Worm (Caenorhabditis elegans) whole organism, L2 larva: Measurements from ENCODE around the gene vglu-2.

Experiments
- C34F6.9 ChIP-seq: fragments of 150-350 bp; optimal IDR thresholded peaks from 2 replicates; lab custom pipeline; 2014; ENCODE audit warnings: missing biosample characterization, missing genetic modification characterization
- F13H6.1 ChIP-seq: sonication (generic microtip); optimal IDR thresholded peaks from 2 replicates; lab custom pipeline; 2016; ENCODE audit warnings: missing genetic modification characterization, missing compliant biosample characterization
- R02D3.7 ChIP-seq: fragments of 150-350 bp; optimal IDR thresholded peaks from 2 replicates; lab custom pipeline; 2014; ENCODE audit warnings: missing biosample characterization, missing genetic modification characterization
- Y55F3AM.14 ChIP-seq: fragments of 200-800 bp; sonication (Bioruptor generic); optimal IDR thresholded peaks from 2 replicates; lab custom pipeline; 2018; ENCODE audit warnings: mild to moderate bottlenecking, missing genetic modification characterization, missing compliant biosample characterization
- ZK546.5 ChIP-seq: sonication (generic microtip); optimal IDR thresholded peaks from 2 replicates; lab custom pipeline; 2017; ENCODE audit warnings: missing biosample characterization, missing genetic modification characterization
- alr-1 ChIP-seq: fragments of 150-350 bp; optimal IDR thresholded peaks from 2 replicates; lab custom pipeline; 2014; ENCODE audit warnings: missing biosample characterization, missing genetic modification characterization
- aly-2 ChIP-seq: fragments of 150-350 bp; optimal IDR thresholded peaks from 2 replicates; lab custom pipeline; 2014; ENCODE audit warnings: missing biosample characterization, missing genetic modification characterization
- ama-1 ChIP-seq: fragments of 150-350 bp; optimal IDR thresholded peaks from 2 replicates; lab custom pipeline; 2018; ENCODE audit warnings: inconsistent platforms
- blmp-1 ChIP-seq: sonication (generic microtip); optimal IDR thresholded peaks from 2 replicates; lab custom pipeline; 2017; ENCODE audit warnings: missing genetic modification characterization, mild to moderate bottlenecking, missing compliant biosample characterization, antibody characterized with exemption, moderate library complexity; ENCODE audit not compliant: insufficient read depth
- ceh-16 ChIP-seq: fragments of 150-350 bp; optimal IDR thresholded peaks from 2 replicates; lab custom pipeline; 2014; ENCODE audit warnings: missing biosample characterization, missing genetic modification characterization
- ceh-82 ChIP-seq: fragments of 150-350 bp; optimal IDR thresholded peaks from 2 replicates; lab custom pipeline; 2014; ENCODE audit warnings: missing biosample characterization, missing genetic modification characterization
- crh-2 ChIP-seq: sonication (generic microtip); optimal IDR thresholded peaks from 2 replicates; lab custom pipeline; 2017; ENCODE audit warnings: missing biosample characterization, missing genetic modification characterization
- dmd-4 ChIP-seq: sonication (generic microtip); optimal IDR thresholded peaks from 2 replicates; lab custom pipeline; 2017; ENCODE audit warnings: missing biosample characterization, missing genetic modification characterization
- egl-27 ChIP-seq: sonication (generic microtip); optimal IDR thresholded peaks from 3 replicates; lab custom pipeline; 2017; ENCODE audit warnings: missing biosample characterization, missing genetic modification reagents, missing genetic modification characterization
- elt-1 ChIP-seq: fragments of 150-350 bp; optimal IDR thresholded peaks from 2 replicates; lab custom pipeline; 2014; ENCODE audit warnings: missing biosample characterization, missing genetic modification characterization
- elt-3 ChIP-seq: sonication (generic microtip); optimal IDR thresholded peaks from 2 replicates; lab custom pipeline; 2017; ENCODE audit warnings: missing biosample characterization, missing genetic modification characterization
- fos-1 ChIP-seq: fragments of 150-350 bp; optimal IDR thresholded peaks from 2 replicates; lab custom pipeline; 2014; ENCODE audit warnings: missing biosample characterization, missing genetic modification characterization
- gmeb-1 ChIP-seq: fragments of 150-350 bp; optimal IDR thresholded peaks from 2 replicates; lab custom pipeline; 2014; ENCODE audit warnings: missing biosample characterization, missing genetic modification characterization
- lin-11 ChIP-seq: fragments of 150-350 bp; sonication (generic microtip); optimal IDR thresholded peaks from 2 replicates; lab custom pipeline; 2014; ENCODE audit warnings: missing biosample characterization, missing genetic modification characterization, inconsistent platforms, mixed read lengths
- lin-13 ChIP-seq: fragments of 150-350 bp; optimal IDR thresholded peaks from 2 replicates; lab custom pipeline; 2014; ENCODE audit warnings: missing biosample characterization, missing genetic modification reagents, missing genetic modification characterization
- lin-39 ChIP-seq: fragments of 150-350 bp; optimal IDR thresholded peaks from 2 replicates; lab custom pipeline; 2014; ENCODE audit warnings: missing biosample characterization, missing genetic modification reagents, missing genetic modification characterization
- lsy-2 ChIP-seq, 2 experiments: fragments of 150-350 bp in 1 of 2; sonication (generic microtip) in 1 of 2; optimal IDR thresholded peaks; 2 replicates each; lab custom pipeline; 2014 to 2017; ENCODE audit warnings: missing biosample characterization in 2 of 2, missing genetic modification characterization in 2 of 2
- mab-5 ChIP-seq: fragments of 150-350 bp; optimal IDR thresholded peaks from 2 replicates; lab custom pipeline; 2014; ENCODE audit warnings: missing biosample characterization, missing genetic modification characterization
- mbf-1 ChIP-seq: sonication (generic microtip); optimal IDR thresholded peaks from 2 replicates; lab custom pipeline; 2017; ENCODE audit warnings: missing biosample characterization, missing genetic modification characterization
- mdl-1 ChIP-seq, 2 experiments: fragments of 150-350 bp in 1 of 2; sonication (generic microtip) in 1 of 2; optimal IDR thresholded peaks; 2 replicates each; lab custom pipeline; 2017; ENCODE audit warnings: missing biosample characterization in 2 of 2, missing genetic modification characterization in 2 of 2
- nhr-10 ChIP-seq: sonication (generic microtip); optimal IDR thresholded peaks from 2 replicates; lab custom pipeline; 2017; ENCODE audit warnings: missing biosample characterization, missing genetic modification characterization
- nhr-11 ChIP-seq: fragments of 150-350 bp; optimal IDR thresholded peaks from 2 replicates; lab custom pipeline; 2014; ENCODE audit warnings: missing biosample characterization, missing genetic modification characterization
- nhr-12 ChIP-seq: fragments of 150-350 bp; optimal IDR thresholded peaks from 2 replicates; lab custom pipeline; 2014; ENCODE audit warnings: missing biosample characterization, missing genetic modification characterization
- nhr-129 ChIP-seq: fragments of 150-350 bp; optimal IDR thresholded peaks from 2 replicates; lab custom pipeline; 2014; ENCODE audit warnings: missing biosample characterization, missing genetic modification characterization
- nhr-21 ChIP-seq: fragments of 150-350 bp; optimal IDR thresholded peaks from 2 replicates; lab custom pipeline; 2014; ENCODE audit warnings: missing biosample characterization, missing genetic modification characterization
- nhr-23 ChIP-seq: fragments of 150-350 bp; optimal IDR thresholded peaks from 2 replicates; lab custom pipeline; 2014; ENCODE audit warnings: missing biosample characterization, missing genetic modification reagents, missing genetic modification characterization
- nhr-237 ChIP-seq: fragments of 150-350 bp; optimal IDR thresholded peaks from 2 replicates; lab custom pipeline; 2014; ENCODE audit warnings: missing biosample characterization, missing genetic modification characterization
- nhr-25 ChIP-seq: fragments of 150-350 bp; sonication (generic microtip); optimal IDR thresholded peaks from 3 replicates; lab custom pipeline; 2014; ENCODE audit warnings: missing biosample characterization, missing genetic modification characterization
- nhr-6 ChIP-seq: fragments of 150-350 bp; optimal IDR thresholded peaks from 2 replicates; lab custom pipeline; 2014; ENCODE audit warnings: missing biosample characterization, missing genetic modification characterization
- nhr-77 ChIP-seq: fragments of 150-350 bp; optimal IDR thresholded peaks from 2 replicates; lab custom pipeline; 2014; ENCODE audit warnings: missing biosample characterization, missing genetic modification characterization
- peb-1 ChIP-seq: fragments of 150-350 bp; optimal IDR thresholded peaks from 2 replicates; lab custom pipeline; 2014; ENCODE audit warnings: missing biosample characterization, missing genetic modification characterization
- sem-4 ChIP-seq: fragments of 150-350 bp; optimal IDR thresholded peaks from 2 replicates; lab custom pipeline; 2014; ENCODE audit warnings: missing biosample characterization, missing genetic modification reagents, missing genetic modification characterization
- skn-1 ChIP-seq: sonication (generic microtip); optimal IDR thresholded peaks from 2 replicates; lab custom pipeline; 2017; ENCODE audit warnings: missing biosample characterization, missing genetic modification characterization
- sma-3 ChIP-seq: sonication (generic microtip); optimal IDR thresholded peaks from 2 replicates; lab custom pipeline; 2016; ENCODE audit warnings: missing genetic modification reagents, missing genetic modification characterization, missing compliant biosample characterization
- sma-9 ChIP-seq, 2 experiments: fragments of 150-350 bp in 1 of 2; sonication (generic microtip) in 1 of 2; optimal IDR thresholded peaks; 2 replicates each; lab custom pipeline; 2014 to 2016; ENCODE audit warnings: missing genetic modification characterization in 2 of 2, mild to moderate bottlenecking in 1 of 2, missing biosample characterization in 1 of 2, missing compliant biosample characterization in 1 of 2, missing genetic modification reagents in 1 of 2, moderate library complexity in 1 of 2
- snpc-4 ChIP-seq: fragments of 150-350 bp; optimal IDR thresholded peaks from 2 replicates; lab custom pipeline; 2014; ENCODE audit warnings: missing biosample characterization, missing genetic modification characterization
- unc-39 ChIP-seq: fragments of 150-350 bp; optimal IDR thresholded peaks from 2 replicates; lab custom pipeline; 2014; ENCODE audit warnings: missing biosample characterization, missing genetic modification characterization
- unc-55 ChIP-seq: fragments of 150-350 bp; sonication (generic microtip); optimal IDR thresholded peaks from 3 replicates; lab custom pipeline; 2014; ENCODE audit warnings: missing biosample characterization, missing genetic modification reagents, missing genetic modification characterization
- unc-62 ChIP-seq: fragments of 150-350 bp; optimal IDR thresholded peaks from 2 replicates; lab custom pipeline; 2014; ENCODE audit warnings: missing biosample characterization, missing genetic modification reagents, missing genetic modification characterization
- zag-1 ChIP-seq: fragments of 150-350 bp; optimal IDR thresholded peaks from 2 replicates; lab custom pipeline; 2014; ENCODE audit warnings: missing biosample characterization, missing genetic modification characterization
- ztf-1 ChIP-seq: fragments of 200-800 bp; sonication (Bioruptor generic); conservative IDR thresholded peaks from 2 replicates; pipeline ENCODE4 v1.3.6; 2022; ENCODE audit warnings: missing genetic modification characterization, missing compliant biosample characterization
- ztf-11 ChIP-seq: sonication (generic microtip); optimal IDR thresholded peaks from 2 replicates; lab custom pipeline; 2017; ENCODE audit warnings: missing biosample characterization, missing genetic modification characterization
- ztf-4 ChIP-seq: fragments of 150-350 bp; optimal IDR thresholded peaks from 2 replicates; lab custom pipeline; 2014; ENCODE audit warnings: missing biosample characterization, missing genetic modification characterization

Gene vglu-2

DNA sequence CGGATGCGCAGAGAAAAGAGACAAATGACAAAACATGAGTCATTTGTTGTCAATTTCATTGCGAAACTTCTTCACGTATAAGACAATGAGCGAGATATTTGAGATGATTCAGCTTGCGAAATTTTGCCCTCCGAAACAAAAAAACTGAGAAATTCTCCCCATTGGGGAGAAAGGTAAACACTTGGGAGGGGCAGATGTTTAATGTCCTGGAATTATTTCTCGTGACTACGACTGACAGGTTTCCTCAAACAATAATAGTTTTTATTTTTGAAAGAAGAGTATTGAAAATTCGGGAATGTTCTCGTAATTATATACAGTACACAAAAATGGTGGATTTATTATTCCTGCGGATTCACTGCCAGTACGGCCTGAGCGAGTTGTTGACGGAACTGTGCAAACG is 36.3 kb downstream of the vglu-2 start:
- no peak for TF ChIP-seq mbf-1 (tag; lab: Kevin White, UChicago)
- no peak for TF ChIP-seq unc-62 (GFP tag; lab: Kevin White, UChicago)
- no peak for TF ChIP-seq nhr-77 (tag; lab: Kevin White, UChicago)
- peak; percentile 42 for TF ChIP-seq nhr-129 (tag; lab: Kevin White, UChicago)
- peak; percentile 36 for TF ChIP-seq F13H6.1 (tag; lab: Kevin White, UChicago)
- TF ChIP-seq ama-1 (lab: Kevin White, UChicago) = peak; percentile 54
- TF ChIP-seq C34F6.9 (tag; lab: Kevin White, UChicago) = peak; percentile 48
- peak; percentile 15 for TF ChIP-seq sma-3 (GFP tag; lab: Kevin White, UChicago)

DNA sequence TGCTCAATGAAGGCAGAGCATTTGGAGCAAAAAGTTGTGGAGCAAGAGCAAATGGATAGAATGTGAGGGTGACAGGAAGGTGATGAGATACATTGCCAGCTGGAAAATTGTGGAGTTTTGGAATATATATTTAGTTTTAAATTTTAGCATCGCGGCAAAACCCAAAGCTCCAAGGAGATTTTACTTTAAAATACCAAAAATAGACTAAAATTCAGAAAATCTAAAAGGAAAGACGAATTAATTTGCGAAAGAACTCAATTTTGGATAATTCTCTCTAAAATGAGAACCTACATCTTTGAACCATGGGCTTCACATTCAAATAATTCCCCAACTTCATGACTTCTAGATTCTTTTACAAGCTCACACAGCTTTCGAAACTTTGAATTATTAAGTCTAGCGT is 37.6 kb downstream of the vglu-2 start, which contains the start of gene T07C4.12:
Gene T07C4.12 (minus strand): TSS at position 101 of the 400 bp plus-strand sequence.
- TF ChIP-seq ceh-16 (tag; lab: Kevin White, UChicago) (no peak), dmd-4 (tag; lab: Kevin White, UChicago) (no peak)

DNA sequence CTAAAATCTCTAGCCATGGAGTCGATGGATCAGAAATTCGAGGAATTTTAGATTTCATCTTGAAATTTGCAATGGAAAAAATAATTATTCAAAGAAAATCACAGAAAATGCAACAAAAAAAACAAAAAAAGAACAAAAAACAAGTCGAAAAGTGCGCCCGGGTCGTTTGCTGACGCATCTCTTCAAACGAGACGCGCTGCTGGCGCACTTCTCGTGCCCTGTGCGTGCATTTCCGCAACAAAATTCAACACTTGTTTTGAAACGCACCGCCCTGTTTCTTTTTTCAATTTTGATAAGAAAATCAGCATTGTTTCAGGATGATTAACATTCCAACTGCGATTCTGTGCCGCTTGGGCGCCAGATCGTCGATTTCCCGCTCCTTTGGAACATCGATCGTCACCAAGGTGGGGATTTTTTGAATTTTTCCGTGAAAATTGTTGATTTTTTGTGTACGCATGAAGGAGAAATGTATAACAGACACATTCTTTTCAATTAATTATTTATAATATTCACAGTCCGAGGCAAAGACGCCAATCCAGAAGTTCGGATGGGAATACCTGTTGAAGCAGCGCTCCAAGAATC is 39.1 kb downstream of the vglu-2 start, which contains the start of the genes jmjd-4 and mev-1:
Gene jmjd-4 (minus strand): TSS at position 58 of the 582 bp plus-strand sequence.
Gene mev-1 (plus strand): TSS at position 317 of the 582 bp plus-strand sequence.
- TF ChIP-seq mbf-1 (tag; lab: Kevin White, UChicago) (no peak), crh-2 (tag; lab: Kevin White, UChicago) (peak; percentile 87), nhr-10 (tag; lab: Kevin White, UChicago) (peak; percentile 52), Y55F3AM.14 (GFP tag; lab: Kevin White, UChicago) (peak; percentile 11), peb-1 (tag; lab: Kevin White, UChicago) (no peak), aly-2 (tag; lab: Kevin White, UChicago) (peak; percentile 33), unc-55 (GFP tag; lab: Kevin White, UChicago) (peak; percentile 87), ztf-1 (GFP tag; lab: Robert Waterston, UW) (no peak), lin-13 (peak; percentile 78), egl-27 (peak; percentile 77), blmp-1 (peak; percentile 31), fos-1 (peak; percentile 91), dmd-4 (tag; lab: Kevin White, UChicago) (no peak), sem-4 (tag; lab: Kevin White, UChicago) (peak; percentile 19), mdl-1 (tag; optimal IDR thresholded peaks at IDR 0.05; lab: Kevin White, UChicago) (peak in 1 of 2 experiments; percentile 46), F13H6.1 (tag; lab: Kevin White, UChicago) (peak; percentile 84), nhr-12 (no peak), alr-1 (tag; lab: Kevin White, UChicago) (no peak), nhr-77 (tag; lab: Kevin White, UChicago) (peak; percentile 32), nhr-6 (tag; lab: Kevin White, UChicago) (peak; percentile 24), lin-39 (tag; lab: Kevin White, UChicago) (no peak), mab-5 (tag; lab: Kevin White, UChicago) (peak; percentile 63), lsy-2 (tag; optimal IDR thresholded peaks at IDR 0.05; lab: Kevin White, UChicago) (peak; percentile 89 to 94), ceh-82 (tag; lab: Kevin White, UChicago) (no peak), ceh-16 (tag; lab: Kevin White, UChicago) (peak; percentile 19), sma-9 (GFP tag; optimal IDR thresholded peaks at IDR 0.05; lab: Kevin White, UChicago) (peak; percentile 79), sma-9 (tag; optimal IDR thresholded peaks at IDR 0.05; lab: Kevin White, UChicago) (no peak), ZK546.5 (tag; lab: Kevin White, UChicago) (peak; percentile 36), nhr-23 (tag; lab: Kevin White, UChicago) (no peak), zag-1 (tag; lab: Kevin White, UChicago) (peak; percentile 39), R02D3.7 (tag; lab: Kevin White, UChicago) (peak; percentile 49), ztf-4 (tag; lab: Kevin White, UChicago) (peak; percentile 44), elt-1 (tag; lab: Kevin White, UChicago) (no peak), nhr-21 (tag; lab: Kevin White, UChicago) (peak; percentile 77), ama-1 (lab: Kevin White, UChicago) (no peak), sma-3 (GFP tag; lab: Kevin White, UChicago) (peak; percentile 82), snpc-4 (tag; lab: Kevin White, UChicago) (peak; percentile 63), skn-1 (tag; lab: Kevin White, UChicago) (no peak), unc-62 (GFP tag; lab: Kevin White, UChicago) (no peak), C34F6.9 (tag; lab: Kevin White, UChicago) (peak; percentile 95), elt-3 (tag; lab: Kevin White, UChicago) (no peak), nhr-25 (tag; lab: Kevin White, UChicago) (peak; percentile 80), ztf-11 (no peak), unc-39 (tag; lab: Kevin White, UChicago) (no peak), nhr-11 (tag; lab: Kevin White, UChicago) (no peak), lin-11 (tag; lab: Kevin White, UChicago) (peak; percentile 85), nhr-237 (no peak), nhr-129 (tag; lab: Kevin White, UChicago) (peak; percentile 77), gmeb-1 (tag; lab: Kevin White, UChicago) (peak; percentile 90)
